Worm (Caenorhabditis elegans) whole organism, L3 larva: ENCODE data around the gene C03B1.17.

Experiments used
- R02D3.7 ChIP-seq: fragments of 150-350 bp; optimal IDR thresholded peaks from 2 replicates; lab custom pipeline; 2014; ENCODE audit warnings: missing biosample characterization, missing genetic modification characterization
- ama-1 ChIP-seq: fragments of 150-350 bp; optimal IDR thresholded peaks from 2 replicates; lab custom pipeline; 2018
- daf-12 ChIP-seq: fragments of 150-350 bp; optimal IDR thresholded peaks from 2 replicates; lab custom pipeline; 2014; ENCODE audit warnings: missing biosample characterization, missing genetic modification reagents, missing genetic modification characterization
- egl-27 ChIP-seq: sonication (generic microtip); optimal IDR thresholded peaks from 4 replicates; lab custom pipeline; 2017; ENCODE audit warnings: missing biosample characterization, missing genetic modification reagents, missing genetic modification characterization
- elt-3 ChIP-seq, 3 experiments: fragments of 150-350 bp in 1 of 3; sonication (generic microtip) in 2 of 3; optimal IDR thresholded peaks; 2 replicates in 2 of 3; 4 replicates in 1 of 3; lab custom pipeline; 2014 to 2017; ENCODE audit warnings: missing biosample characterization in 3 of 3, missing genetic modification characterization in 3 of 3
- jun-1 ChIP-seq: fragments of 150-350 bp; optimal IDR thresholded peaks from 2 replicates; lab custom pipeline; 2014; ENCODE audit warnings: missing biosample characterization, missing genetic modification reagents, missing genetic modification characterization
- nfya-1 ChIP-seq: sonication (generic microtip); optimal IDR thresholded peaks from 2 replicates; lab custom pipeline; 2017; ENCODE audit warnings: missing genetic modification characterization, mild to moderate bottlenecking, missing compliant biosample characterization, antibody characterized with exemption, moderate library complexity; ENCODE audit not compliant: insufficient read depth
- nhr-11 ChIP-seq: fragments of 150-350 bp; optimal IDR thresholded peaks from 2 replicates; lab custom pipeline; 2014; ENCODE audit warnings: missing biosample characterization, missing genetic modification characterization
- nhr-28 ChIP-seq: fragments of 150-350 bp; optimal IDR thresholded peaks from 2 replicates; lab custom pipeline; 2014; ENCODE audit warnings: missing biosample characterization, missing genetic modification characterization
- pha-4 ChIP-seq: fragments of 150-350 bp; optimal IDR thresholded peaks from 2 replicates; lab custom pipeline; 2014; ENCODE audit warnings: missing biosample characterization, missing genetic modification reagents, missing genetic modification characterization
- snpc-4 ChIP-seq: fragments of 150-350 bp; optimal IDR thresholded peaks from 2 replicates; lab custom pipeline; 2014; ENCODE audit warnings: missing biosample characterization, missing genetic modification characterization
- unc-62 ChIP-seq: fragments of 150-350 bp; sonication (generic microtip); optimal IDR thresholded peaks from 4 replicates; lab custom pipeline; 2014; ENCODE audit warnings: missing biosample characterization, missing genetic modification reagents, missing genetic modification characterization
- ztf-11 ChIP-seq: fragments of 150-350 bp; optimal IDR thresholded peaks from 2 replicates; lab custom pipeline; 2014; ENCODE audit warnings: missing biosample characterization, missing genetic modification characterization

ce11 chrX:6338446-6338845 lies 35.0 kb upstream of the C03B1.17 start:
- TF ChIP-seq R02D3.7 (tag; lab: Kevin White, UChicago) (no peak), ama-1 (lab: Kevin White, UChicago) (no peak), elt-3 (tag; optimal IDR thresholded peaks at IDR 0.05; lab: Kevin White, UChicago) (no peak), pha-4 (tag; lab: Kevin White, UChicago) (peak; percentile 30), snpc-4 (tag; lab: Kevin White, UChicago) (no peak), nhr-28 (tag; lab: Kevin White, UChicago) (no peak), nfya-1 (tag; lab: Kevin White, UChicago) (no peak), daf-12 (tag; lab: Kevin White, UChicago) (no peak), nhr-11 (no peak), unc-62 (no peak), jun-1 (tag; lab: Kevin White, UChicago) (no peak), egl-27 (tag; lab: Kevin White, UChicago) (peak; percentile 16), ztf-11 (tag; lab: Kevin White, UChicago) (no peak)
